Worm (Caenorhabditis elegans) whole organism, L1 larva: ENCODE data around the gene T20G5.8.

Experiments used
- C04F5.9 ChIP-seq: sonication (generic microtip); optimal IDR thresholded peaks from 2 replicates; lab custom pipeline; 2016; ENCODE audit warnings: missing genetic modification characterization, missing compliant biosample characterization
- C16A3.4 ChIP-seq: fragments of 150-350 bp; optimal IDR thresholded peaks from 2 replicates; lab custom pipeline; 2014; ENCODE audit warnings: missing biosample characterization, missing genetic modification characterization
- F16B12.6 ChIP-seq: fragments of 150-350 bp; optimal IDR thresholded peaks from 2 replicates; lab custom pipeline; 2014; ENCODE audit warnings: missing biosample characterization, missing genetic modification characterization
- Y116A8C.19 ChIP-seq: sonication (generic microtip); optimal IDR thresholded peaks from 2 replicates; lab custom pipeline; 2016; ENCODE audit warnings: missing compliant biosample characterization, missing genetic modification characterization, borderline replicate concordance
- alr-1 ChIP-seq: fragments of 200-800 bp; sonication (Bioruptor generic); optimal IDR thresholded peaks from 2 replicates; lab custom pipeline; 2018; ENCODE audit warnings: borderline replicate concordance, mild to moderate bottlenecking, missing genetic modification characterization, missing compliant biosample characterization
- aly-2 ChIP-seq: fragments of 150-350 bp; optimal IDR thresholded peaks from 2 replicates; lab custom pipeline; 2014; ENCODE audit warnings: missing biosample characterization, missing genetic modification characterization
- ama-1 ChIP-seq: fragments of 150-350 bp; optimal IDR thresholded peaks from 2 replicates; lab custom pipeline; 2014
- ceh-63 ChIP-seq: fragments of 200-800 bp; sonication (Bioruptor generic); optimal IDR thresholded peaks from 2 replicates; lab custom pipeline; 2018; ENCODE audit warnings: mild to moderate bottlenecking, missing genetic modification characterization, missing compliant biosample characterization
- ceh-8 ChIP-seq: fragments of 200-800 bp; sonication (Bioruptor generic); optimal IDR thresholded peaks from 2 replicates; lab custom pipeline; 2018; ENCODE audit warnings: mild to moderate bottlenecking, missing genetic modification characterization, moderate library complexity, missing compliant biosample characterization
- ceh-82 ChIP-seq, 3 experiments: fragments of 150-350 bp in 1 of 3; sonication (generic microtip) in 2 of 3; optimal IDR thresholded peaks; 2 replicates each; lab custom pipeline; 2014 to 2017; ENCODE audit warnings: missing biosample characterization in 3 of 3, missing genetic modification characterization in 3 of 3
- ceh-90 ChIP-seq: sonication (generic microtip); optimal IDR thresholded peaks from 2 replicates; lab custom pipeline; 2016; ENCODE audit warnings: missing genetic modification characterization, missing compliant biosample characterization
- ces-1 ChIP-seq: fragments of 150-350 bp; optimal IDR thresholded peaks from 2 replicates; lab custom pipeline; 2014; ENCODE audit warnings: missing biosample characterization, missing genetic modification reagents, missing genetic modification characterization
- efl-3 ChIP-seq: fragments of 200-800 bp; sonication (Bioruptor generic); optimal IDR thresholded peaks from 2 replicates; lab custom pipeline; 2018; ENCODE audit warnings: mild to moderate bottlenecking, missing genetic modification characterization, missing compliant biosample characterization
- egl-13 ChIP-seq: sonication (generic microtip); optimal IDR thresholded peaks from 2 replicates; lab custom pipeline; 2016; ENCODE audit warnings: missing genotype, missing genetic modification reagents, missing genetic modification characterization, missing compliant biosample characterization
- elt-3 ChIP-seq, 6 experiments: fragments of 150-350 bp in 1 of 6; sonication (generic microtip); optimal IDR thresholded peaks; 2 replicates each; lab custom pipeline; 2017 to 2018; ENCODE audit warnings: missing biosample characterization in 6 of 6, missing genetic modification characterization in 6 of 6, inconsistent platforms in 1 of 6
- fkh-4 ChIP-seq: sonication (generic microtip); optimal IDR thresholded peaks from 2 replicates; lab custom pipeline; 2016; ENCODE audit warnings: missing compliant biosample characterization, missing genetic modification characterization, borderline replicate concordance
- fos-1 ChIP-seq: fragments of 150-350 bp; optimal IDR thresholded peaks from 2 replicates; lab custom pipeline; 2014; ENCODE audit warnings: missing biosample characterization, missing genetic modification characterization
- grh-1 ChIP-seq: fragments of 200-800 bp; sonication (Bioruptor generic); IDR thresholded peaks from 2 replicates; pipeline ENCODE4 v1.3.6; 2022; ENCODE audit warnings: missing genetic modification reagents, missing genetic modification characterization, missing compliant biosample characterization
- hlh-4 ChIP-seq: sonication (generic microtip); optimal IDR thresholded peaks from 2 replicates; lab custom pipeline; 2016; ENCODE audit warnings: mild to moderate bottlenecking, missing genetic modification characterization, missing compliant biosample characterization
- hpl-2 ChIP-seq: fragments of 150-350 bp; optimal IDR thresholded peaks from 2 replicates; lab custom pipeline; 2014; ENCODE audit warnings: missing biosample characterization, missing genetic modification reagents, missing genetic modification characterization
- irx-1 ChIP-seq: sonication (generic microtip); optimal IDR thresholded peaks from 2 replicates; lab custom pipeline; 2016; ENCODE audit warnings: missing genetic modification characterization, missing compliant biosample characterization
- lin-14 ChIP-seq: fragments of 200-800 bp; sonication (Bioruptor generic); optimal IDR thresholded peaks from 2 replicates; lab custom pipeline; 2018; ENCODE audit warnings: mild to moderate bottlenecking, missing genetic modification characterization, moderate library complexity, missing compliant biosample characterization
- lin-15B ChIP-seq: fragments of 150-350 bp; sonication (generic microtip); optimal IDR thresholded peaks from 3 replicates; lab custom pipeline; 2014; ENCODE audit warnings: missing biosample characterization, missing genetic modification characterization
- lir-3 ChIP-seq: sonication (generic microtip); optimal IDR thresholded peaks from 2 replicates; lab custom pipeline; 2016; ENCODE audit warnings: mild to moderate bottlenecking, missing genetic modification characterization, moderate library complexity, missing compliant biosample characterization; ENCODE audit not compliant: poor library complexity
- lsy-2 ChIP-seq, 2 experiments: fragments of 150-350 bp; optimal IDR thresholded peaks; 2 replicates each; lab custom pipeline; 2014; ENCODE audit warnings: missing biosample characterization in 2 of 2, missing genetic modification characterization in 2 of 2
- mab-9 ChIP-seq: fragments of 200-800 bp; sonication (Bioruptor generic); IDR thresholded peaks from 2 replicates; pipeline ENCODE4 v1.3.6; 2022; ENCODE audit warnings: missing genetic modification reagents, missing genetic modification characterization, missing compliant biosample characterization
- mdl-1 ChIP-seq, 2 experiments: fragments of 150-350 bp; optimal IDR thresholded peaks; 2 replicates each; lab custom pipeline; 2014 to 2017; ENCODE audit warnings: missing biosample characterization in 2 of 2, missing genetic modification characterization in 2 of 2, inconsistent platforms in 1 of 2
- nhr-11 ChIP-seq: fragments of 150-350 bp; optimal IDR thresholded peaks from 2 replicates; lab custom pipeline; 2014; ENCODE audit warnings: missing biosample characterization, missing genetic modification characterization
- nhr-12 ChIP-seq: sonication (generic microtip); optimal IDR thresholded peaks from 2 replicates; lab custom pipeline; 2017; ENCODE audit warnings: missing biosample characterization, missing genetic modification characterization
- nhr-19 ChIP-seq: fragments of 200-800 bp; sonication (Bioruptor generic); conservative IDR thresholded peaks from 2 replicates; pipeline ENCODE4 v1.3.6; 2022; ENCODE audit warnings: missing genetic modification characterization, missing compliant biosample characterization
- nhr-20 ChIP-seq: sonication (generic microtip); optimal IDR thresholded peaks from 2 replicates; lab custom pipeline; 2016; ENCODE audit warnings: mild to moderate bottlenecking, missing genetic modification characterization, missing compliant biosample characterization
- nhr-237 ChIP-seq: fragments of 150-350 bp; optimal IDR thresholded peaks from 2 replicates; lab custom pipeline; 2014; ENCODE audit warnings: missing biosample characterization, missing genetic modification characterization
- nhr-28 ChIP-seq: fragments of 150-350 bp; optimal IDR thresholded peaks from 2 replicates; lab custom pipeline; 2014; ENCODE audit warnings: missing biosample characterization, missing genetic modification characterization
- nhr-47 ChIP-seq: sonication (generic microtip); optimal IDR thresholded peaks from 2 replicates; lab custom pipeline; 2016; ENCODE audit warnings: mild to moderate bottlenecking, missing genetic modification characterization, moderate library complexity, missing compliant biosample characterization
- nhr-71 ChIP-seq: sonication (generic microtip); optimal IDR thresholded peaks from 2 replicates; lab custom pipeline; 2016; ENCODE audit warnings: mild to moderate bottlenecking, missing genetic modification characterization, moderate library complexity, missing compliant biosample characterization
- nhr-76 ChIP-seq: sonication (generic microtip); optimal IDR thresholded peaks from 2 replicates; lab custom pipeline; 2017; ENCODE audit warnings: missing biosample characterization, missing genetic modification characterization
- nhr-77 ChIP-seq: fragments of 150-350 bp; optimal IDR thresholded peaks from 2 replicates; lab custom pipeline; 2014; ENCODE audit warnings: missing biosample characterization, missing genetic modification characterization
- nhr-84 ChIP-seq: sonication (generic microtip); optimal IDR thresholded peaks from 2 replicates; lab custom pipeline; 2017; ENCODE audit warnings: missing biosample characterization, missing genetic modification characterization
- nhr-90 ChIP-seq: sonication (generic microtip); optimal IDR thresholded peaks from 2 replicates; lab custom pipeline; 2016; ENCODE audit warnings: mild to moderate bottlenecking, missing genetic modification characterization, missing compliant biosample characterization; ENCODE audit not compliant: poor library complexity
- rnt-1 ChIP-seq: sonication (generic microtip); optimal IDR thresholded peaks from 2 replicates; lab custom pipeline; 2016; ENCODE audit warnings: mild to moderate bottlenecking, missing genetic modification characterization, moderate library complexity, missing compliant biosample characterization
- skn-1 ChIP-seq: fragments of 150-350 bp; optimal IDR thresholded peaks from 2 replicates; lab custom pipeline; 2014; ENCODE audit warnings: missing biosample characterization, missing genetic modification characterization
- snu-23 ChIP-seq: sonication (generic microtip); optimal IDR thresholded peaks from 2 replicates; lab custom pipeline; 2016; ENCODE audit warnings: missing genetic modification characterization, missing compliant biosample characterization
- sox-4 ChIP-seq: sonication (generic microtip); optimal IDR thresholded peaks from 2 replicates; lab custom pipeline; 2016; ENCODE audit warnings: missing genetic modification characterization, missing compliant biosample characterization
- sptf-1 ChIP-seq: fragments of 150-350 bp; optimal IDR thresholded peaks from 2 replicates; lab custom pipeline; 2014; ENCODE audit warnings: missing biosample characterization, missing genetic modification characterization
- sup-37 ChIP-seq: fragments of 200-800 bp; sonication (Bioruptor generic); optimal IDR thresholded peaks from 2 replicates; lab custom pipeline; 2018; ENCODE audit warnings: mild to moderate bottlenecking, missing genetic modification characterization, missing compliant biosample characterization
- tbx-2 ChIP-seq: sonication (generic microtip); optimal IDR thresholded peaks from 2 replicates; lab custom pipeline; 2016; ENCODE audit warnings: missing genetic modification characterization, missing compliant biosample characterization
- unc-130 ChIP-seq: fragments of 150-350 bp; optimal IDR thresholded peaks from 2 replicates; lab custom pipeline; 2017; ENCODE audit warnings: missing biosample characterization, missing genetic modification characterization, inconsistent platforms
- unc-30 ChIP-seq: sonication (generic microtip); optimal IDR thresholded peaks from 2 replicates; lab custom pipeline; 2017; ENCODE audit warnings: missing biosample characterization, missing genetic modification characterization
- unc-86 ChIP-seq: sonication (generic microtip); optimal IDR thresholded peaks from 2 replicates; lab custom pipeline; 2016; ENCODE audit warnings: missing genetic modification characterization, missing compliant biosample characterization
- unc-98 ChIP-seq: fragments of 200-800 bp; sonication (Bioruptor generic); IDR thresholded peaks from 2 replicates; pipeline ENCODE4 v1.3.6; 2022; ENCODE audit warnings: missing genetic modification characterization, missing compliant biosample characterization
- vab-15 ChIP-seq: sonication (generic microtip); optimal IDR thresholded peaks from 2 replicates; lab custom pipeline; 2017; ENCODE audit warnings: missing genotype, mild to moderate bottlenecking, missing genetic modification characterization, missing compliant biosample characterization
- zag-1 ChIP-seq: fragments of 150-350 bp; optimal IDR thresholded peaks from 2 replicates; lab custom pipeline; 2014; ENCODE audit warnings: missing biosample characterization, missing genetic modification characterization
- zip-4 ChIP-seq: fragments of 200-800 bp; sonication (Bioruptor generic); optimal IDR thresholded peaks from 2 replicates; lab custom pipeline; 2018; ENCODE audit warnings: mild to moderate bottlenecking, missing genetic modification characterization, moderate library complexity, missing compliant biosample characterization
- ztf-11 ChIP-seq, 2 experiments: sonication (generic microtip); optimal IDR thresholded peaks; 2 replicates each; lab custom pipeline; 2016 to 2017; ENCODE audit warnings: missing genetic modification characterization in 2 of 2, missing biosample characterization in 1 of 2, missing compliant biosample characterization in 1 of 2

The T20G5.8 gene

DNA sequence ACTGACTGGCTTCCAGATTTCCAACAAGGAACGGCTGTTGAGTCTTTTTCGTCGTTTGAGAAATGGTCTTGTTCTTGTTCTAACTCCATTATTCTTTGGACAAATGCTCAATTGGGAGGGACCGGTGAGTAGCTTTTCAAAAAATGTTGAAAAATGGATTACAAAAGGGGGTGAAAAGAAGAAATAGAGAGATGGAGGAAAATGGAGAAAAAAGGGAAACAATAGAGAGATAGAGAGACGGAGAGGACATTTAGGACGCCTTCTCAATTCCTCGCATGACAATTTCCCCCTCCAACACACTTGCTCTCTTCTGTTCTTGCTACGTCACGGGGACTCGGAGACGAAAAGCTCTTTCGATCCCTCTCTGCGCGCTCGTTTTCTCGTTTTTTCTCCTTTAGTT, 46.1 kb upstream of the T20G5.8 start:
- TF ChIP-seq egl-13 (tag; lab: Kevin White, UChicago) (peak; percentile 7), ceh-82 (tag; optimal IDR thresholded peaks at IDR 0.05; lab: Kevin White, UChicago) (peak in 2 of 3 experiments; percentile 7 to 71), irx-1 (tag; lab: Kevin White, UChicago) (no peak), nhr-12 (no peak), fkh-4 (no peak), ceh-63 (no peak), nhr-84 (tag; lab: Kevin White, UChicago) (no peak), tbx-2 (peak; percentile 46), hpl-2 (GFP tag; lab: Kevin White, UChicago) (no peak), lin-14 (GFP tag; lab: Kevin White, UChicago) (peak; percentile 93), unc-30 (no peak), unc-86 (tag; lab: Kevin White, UChicago) (peak; percentile 50), sox-4 (tag; lab: Kevin White, UChicago) (no peak), mab-9 (GFP tag; lab: Robert Waterston, UW) (no peak), rnt-1 (peak; percentile 40), alr-1 (no peak), Y116A8C.19 (tag; lab: Kevin White, UChicago) (no peak), grh-1 (GFP tag; lab: Robert Waterston, UW) (no peak), nhr-237 (tag; lab: Kevin White, UChicago) (no peak), sptf-1 (tag; lab: Kevin White, UChicago) (no peak), skn-1 (tag; lab: Kevin White, UChicago) (no peak), lir-3 (tag; lab: Kevin White, UChicago) (peak; percentile 23), sup-37 (GFP tag; lab: Kevin White, UChicago) (peak; percentile 5), unc-130 (tag; lab: Kevin White, UChicago) (no peak), nhr-11 (tag; lab: Kevin White, UChicago) (no peak), vab-15 (tag; lab: Kevin White, UChicago) (no peak), zag-1 (tag; lab: Kevin White, UChicago) (no peak), ama-1 (lab: Kevin White, UChicago) (no peak), ceh-8 (peak; percentile 49), ces-1 (GFP tag; lab: Kevin White, UChicago) (peak; percentile 42), nhr-19 (GFP tag; lab: Robert Waterston, UW) (peak; percentile 35; the same call in 1 of the 2 replicates), unc-98 (GFP tag; lab: Robert Waterston, UW) (no peak), F16B12.6 (tag; lab: Kevin White, UChicago) (no peak), nhr-76 (tag; lab: Kevin White, UChicago) (no peak), nhr-28 (tag; lab: Kevin White, UChicago) (no peak), nhr-90 (tag; lab: Kevin White, UChicago) (no peak), ceh-90 (no peak), snu-23 (GFP tag; lab: Kevin White, UChicago) (peak; percentile 52), nhr-77 (no peak), aly-2 (tag; lab: Kevin White, UChicago) (no peak), nhr-71 (tag; lab: Kevin White, UChicago) (peak; percentile 70), mdl-1 (tag; optimal IDR thresholded peaks at IDR 0.05; lab: Kevin White, UChicago) (peak in 1 of 2 experiments; percentile 35), efl-3 (GFP tag; lab: Kevin White, UChicago) (no peak), nhr-47 (tag; lab: Kevin White, UChicago) (peak; percentile 19), lsy-2 (tag; optimal IDR thresholded peaks at IDR 0.05; lab: Kevin White, UChicago) (peak; percentile 37 to 64), lin-15B (tag; lab: Kevin White, UChicago) (no peak), C16A3.4 (tag; lab: Kevin White, UChicago) (peak; percentile 14), nhr-20 (tag; lab: Kevin White, UChicago) (no peak), elt-3 (tag; optimal IDR thresholded peaks at IDR 0.05; lab: Kevin White, UChicago) (no peak), zip-4 (GFP tag; lab: Kevin White, UChicago) (no peak), hlh-4 (no peak), C04F5.9 (tag; lab: Kevin White, UChicago) (no peak), fos-1 (tag; lab: Kevin White, UChicago) (no peak), ztf-11 (tag; optimal IDR thresholded peaks at IDR 0.05; lab: Kevin White, UChicago) (no peak)
